Fruit fly (Drosophila melanogaster): ENCODE data around the gene CG8516.

dm6 chr3R:9793018-9793417 lies at the start of gene CG8516:
- no peak for TF ChIP-seq brk (GFP tag; optimal IDR thresholded peaks at IDR 0.05)
- no peak for TF ChIP-seq sage (GFP tag; optimal IDR thresholded peaks at IDR 0.05)
- TF ChIP-seq psq (GFP tag; optimal IDR thresholded peaks at IDR 0.05), result no peak
- peak; percentile 11 for TF ChIP-seq Sp1 (GFP tag; optimal IDR thresholded peaks at IDR 0.05)
- no peak for TF ChIP-seq ey (GFP tag; optimal IDR thresholded peaks at IDR 0.05)
- TF ChIP-seq br (GFP tag; optimal IDR thresholded peaks at IDR 0.05), result no peak
- TF ChIP-seq N (GFP tag; optimal IDR thresholded peaks at IDR 0.05), result no peak
- no peak for TF ChIP-seq Myc (optimal IDR thresholded peaks at IDR 0.05)
- TF ChIP-seq Rel (GFP tag; optimal IDR thresholded peaks at IDR 0.05), result no peak
- peak; percentile 41 for TF ChIP-seq Rel (tag; optimal IDR thresholded peaks at IDR 0.05)
- TF ChIP-seq jim (GFP tag; optimal IDR thresholded peaks at IDR 0.05), result no peak
- no peak for TF ChIP-seq Abd-B (GFP tag; optimal IDR thresholded peaks at IDR 0.05)
- TF ChIP-seq Hnf4 (GFP tag; optimal IDR thresholded peaks at IDR 0.05), result no peak
- no peak for TF ChIP-seq usp (GFP tag; optimal IDR thresholded peaks at IDR 0.05)
- TF ChIP-seq Dfd (GFP tag; optimal IDR thresholded peaks at IDR 0.05), result no peak

Measured in whole organism, wandering third instar larva.